Fruit fly (Drosophila melanogaster): ENCODE measurements around the gene Had1.
A peak's percentile ranks its signal among the peaks of the same experiment; 100 is the strongest.

DNA sequence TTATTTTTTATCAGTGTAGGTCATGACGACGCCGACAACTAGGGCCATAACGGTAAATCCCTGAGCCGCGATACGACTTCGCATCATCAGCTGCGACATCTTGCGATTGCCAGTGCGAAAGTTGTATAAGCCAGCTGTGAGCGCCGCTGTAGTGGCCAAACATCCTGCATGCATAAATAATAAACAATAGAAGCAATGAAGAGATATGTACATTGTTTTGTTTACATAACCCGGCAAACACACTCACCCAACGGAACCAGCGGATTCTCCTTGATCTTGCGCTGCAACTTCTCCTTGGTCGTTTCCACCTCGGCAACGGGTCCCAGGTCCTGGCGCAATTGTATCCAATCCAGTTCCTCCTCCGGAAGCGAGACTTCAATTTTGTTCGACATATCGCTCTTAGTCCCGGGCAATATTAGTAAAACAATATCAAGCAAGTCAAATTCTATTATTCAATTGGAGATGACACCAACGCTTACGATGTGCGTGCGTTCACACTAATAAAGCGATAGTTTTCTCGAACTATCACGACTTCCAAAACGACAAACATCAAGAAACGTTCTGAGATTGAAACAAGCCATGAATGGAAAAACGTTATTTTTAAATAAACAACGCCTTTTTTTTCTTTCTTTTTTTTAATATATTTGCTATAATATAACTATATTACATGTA is 23.2 kb upstream of the Had1 start:
- TF ChIP-seq Six4 (GFP tag; optimal IDR thresholded peaks at IDR 0.05) (no peak), CG18262 (tag; optimal IDR thresholded peaks at IDR 0.05) (no peak), Bteb2 (GFP tag; optimal IDR thresholded peaks at IDR 0.05) (no peak), CG1603 (tag; optimal IDR thresholded peaks at IDR 0.05) (peak; percentile 59), CG5245 (GFP tag; optimal IDR thresholded peaks at IDR 0.05) (no peak), pan (optimal IDR thresholded peaks at IDR 0.05) (no peak), pan (GFP tag; optimal IDR thresholded peaks at IDR 0.05 in 1 of 2, IDR thresholded peaks at IDR 0.05 in 1 of 2) (no peak), CG3995 (GFP tag; optimal IDR thresholded peaks at IDR 0.05) (peak; percentile 95), hkb (optimal IDR thresholded peaks at IDR 0.05) (no peak), hkb (GFP tag; IDR thresholded peaks at IDR 0.05) (no peak), chm (GFP tag; IDR thresholded peaks at IDR 0.05) (no peak)

Data from whole organism, embryonic.